Worm (Caenorhabditis elegans): ENCODE results near the gene T14F9.2.

The T14F9.2 gene

ce11 chrX:2237438-2237961, 3.4 kb downstream of the T14F9.2 start, which contains the start of gene vha-15 (continued):
- TF ChIP-seq zip-2 (tag; optimal IDR thresholded peaks at IDR 0.05) = no peak
- TF ChIP-seq pha-4 (GFP tag; IDR thresholded peaks at IDR 0.05) = 0 out of 2 replicates have a peak, but pooled peaks have one; percentile 35
- peak; percentile 31 for TF ChIP-seq pha-4 (tag; optimal IDR thresholded peaks at IDR 0.05)
- no peak for TF ChIP-seq F49E8.2 (tag; optimal IDR thresholded peaks at IDR 0.05; ENCODE audit: borderline replicate concordance)
- TF ChIP-seq dve-1 (tag; optimal IDR thresholded peaks at IDR 0.05; ENCODE audit: insufficient read depth) = peak; percentile 80
- TF ChIP-seq egl-43 (GFP tag; IDR thresholded peaks at IDR 0.05) = no peak
- peak in 1 of 2 experiments; percentile 60 for TF ChIP-seq mdl-1 (tag; optimal IDR thresholded peaks at IDR 0.05)
- peak; percentile 78 for TF ChIP-seq hmg-1.1 (GFP tag; IDR thresholded peaks at IDR 0.05)
- peak; percentile 68 for TF ChIP-seq nhr-6 (tag; optimal IDR thresholded peaks at IDR 0.05)
- TF ChIP-seq F10B5.3 (tag; optimal IDR thresholded peaks at IDR 0.05) = no peak
- TF ChIP-seq ctbp-1 (GFP tag; IDR thresholded peaks at IDR 0.05) = peak; percentile 69
- no peak for TF ChIP-seq ama-1 (optimal IDR thresholded peaks at IDR 0.05)
- peak; percentile 61 for TF ChIP-seq nhr-11 (tag; optimal IDR thresholded peaks at IDR 0.05)
- TF ChIP-seq nhr-77 (tag; optimal IDR thresholded peaks at IDR 0.05) = peak; percentile 67
- no peak for TF ChIP-seq nhr-48 (tag; optimal IDR thresholded peaks at IDR 0.05)
- peak; percentile 86 to 93 for TF ChIP-seq lsy-2 (tag; optimal IDR thresholded peaks at IDR 0.05)
- TF ChIP-seq hif-1 (tag; optimal IDR thresholded peaks at IDR 0.05) = peak in 1 of 2 experiments; percentile 41
- peak; percentile 79 for TF ChIP-seq lin-13 (GFP tag; optimal IDR thresholded peaks at IDR 0.05)
- peak; percentile 88 for TF ChIP-seq mep-1 (tag; optimal IDR thresholded peaks at IDR 0.05)
- no peak for TF ChIP-seq daf-19 (GFP tag; conservative IDR thresholded peaks at IDR 0.05)
- no peak for TF ChIP-seq spr-1 (tag; optimal IDR thresholded peaks at IDR 0.05)
- no peak for TF ChIP-seq daf-16 (GFP tag; optimal IDR thresholded peaks at IDR 0.05)
- TF ChIP-seq daf-16 (tag; optimal IDR thresholded peaks at IDR 0.05) = peak; percentile 81
- peak; percentile 4 for TF ChIP-seq zfp-2 (tag; optimal IDR thresholded peaks at IDR 0.05)
- TF ChIP-seq mxl-2 (GFP tag; conservative IDR thresholded peaks at IDR 0.05) = no peak
- peak; percentile 66 for TF ChIP-seq dmd-6 (GFP tag; IDR thresholded peaks at IDR 0.05)
- TF ChIP-seq rbr-2 (tag; optimal IDR thresholded peaks at IDR 0.05) = peak; percentile 82
- peak; percentile 89 for TF ChIP-seq aha-1 (tag)
- TF ChIP-seq ceh-82 (tag; optimal IDR thresholded peaks at IDR 0.05) = no peak
- no peak for TF ChIP-seq nhr-76 (tag; optimal IDR thresholded peaks at IDR 0.05)
- TF ChIP-seq hlh-30 (tag; optimal IDR thresholded peaks at IDR 0.05; ENCODE audit: insufficient read depth) = peak; percentile 76

DNA sequence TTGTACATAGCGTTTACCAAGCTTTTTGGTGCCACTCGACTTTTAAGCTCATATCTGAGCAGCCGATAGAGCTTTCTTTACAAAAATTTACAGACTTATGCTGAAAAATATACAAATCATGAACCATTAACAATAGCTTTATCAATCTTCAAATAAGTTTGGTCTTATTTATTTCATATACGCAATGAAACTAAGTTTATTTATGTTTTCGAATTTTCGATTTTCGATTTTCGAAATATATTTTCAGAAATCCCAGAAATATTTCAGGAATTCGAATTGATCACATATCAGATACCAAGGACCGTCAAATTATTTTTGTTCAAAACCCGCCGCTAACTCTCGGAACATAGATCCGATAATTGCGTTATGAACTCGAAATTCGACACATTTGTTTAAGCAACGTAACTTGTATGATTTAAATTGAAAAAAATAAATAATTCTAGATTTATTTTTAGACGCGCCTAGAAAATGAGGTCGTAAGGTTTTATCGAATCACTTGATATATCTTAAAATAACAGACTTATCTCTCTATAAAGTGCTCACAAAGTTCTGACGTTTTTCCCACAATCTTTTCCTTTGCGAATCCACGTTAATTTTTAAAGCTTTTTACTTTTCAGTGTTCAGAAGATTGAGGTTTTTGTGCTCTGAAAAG, 7.1 kb downstream of the T14F9.2 start:
- no peak for TF ChIP-seq zfp-3 (GFP tag; conservative IDR thresholded peaks at IDR 0.05)
- TF ChIP-seq pha-4 (GFP tag; IDR thresholded peaks at IDR 0.05) = no peak
- TF ChIP-seq pha-4 (tag; optimal IDR thresholded peaks at IDR 0.05) = no peak
- peak; percentile 30 for TF ChIP-seq F10B5.3 (tag; optimal IDR thresholded peaks at IDR 0.05)
- TF ChIP-seq unc-62 (GFP tag; optimal IDR thresholded peaks at IDR 0.05 in 1 of 2) = peak in 1 of 2 experiments; percentile 97
- TF ChIP-seq unc-62 (tag; optimal IDR thresholded peaks at IDR 0.05) = no peak
- no peak for TF ChIP-seq lin-15B (tag; optimal IDR thresholded peaks at IDR 0.05)
- peak; percentile 41 for TF ChIP-seq aha-1 (tag)
- peak in 1 of 2 experiments; percentile 15 for TF ChIP-seq lsy-2 (tag; optimal IDR thresholded peaks at IDR 0.05)

ce11 chrX:2242568-2243185, 8.6 kb downstream of the T14F9.2 start, which contains the start of gene rpl-11.2:
Gene rpl-11.2 (minus strand): TSS chrX:2242618.
- TF ChIP-seq hlh-30 (tag; optimal IDR thresholded peaks at IDR 0.05; ENCODE audit: insufficient read depth) (peak; percentile 94), F26F4.8 (GFP tag; conservative IDR thresholded peaks at IDR 0.05) (no peak), mdl-1 (tag; optimal IDR thresholded peaks at IDR 0.05) (peak in 1 of 2 experiments; percentile 80), hif-1 (tag; optimal IDR thresholded peaks at IDR 0.05) (peak in 1 of 2 experiments; percentile 88), pqm-1 (tag; optimal IDR thresholded peaks at IDR 0.05) (peak; percentile 58), spr-3 (GFP tag; optimal IDR thresholded peaks at IDR 0.05) (peak; percentile 58), zfp-2 (tag; optimal IDR thresholded peaks at IDR 0.05) (peak; percentile 96), nhr-6 (tag; optimal IDR thresholded peaks at IDR 0.05) (peak; percentile 98), D1046.2 (GFP tag; IDR thresholded peaks at IDR 0.05) (peak; percentile 100), nhr-11 (tag; optimal IDR thresholded peaks at IDR 0.05) (peak; percentile 99), dmd-6 (GFP tag; IDR thresholded peaks at IDR 0.05) (peak; percentile 96), dve-1 (tag; optimal IDR thresholded peaks at IDR 0.05; ENCODE audit: insufficient read depth) (peak; percentile 99), tra-1 (GFP tag; IDR thresholded peaks at IDR 0.05) (peak; percentile 99), jun-1 (tag; optimal IDR thresholded peaks at IDR 0.05) (peak; percentile 84), madf-9 (GFP tag; conservative IDR thresholded peaks at IDR 0.05) (peak; percentile 84), ztf-7 (tag; optimal IDR thresholded peaks at IDR 0.05) (peak; percentile 88), ztf-11 (tag; optimal IDR thresholded peaks at IDR 0.05) (no peak), ces-1 (GFP tag; optimal IDR thresholded peaks at IDR 0.05) (peak; percentile 73), zip-2 (tag; optimal IDR thresholded peaks at IDR 0.05) (peak; percentile 46), Y75B8A.6 (GFP tag; IDR thresholded peaks at IDR 0.05) (peak; percentile 85)

All from whole organism, L4 larva.